Worm (Caenorhabditis elegans): ENCODE data around the gene T07D4.5.

ce11 chrII:8878528-8878927 is 5.6 kb downstream of the T07D4.5 start:
- TF ChIP-seq F23B12.7 (tag; optimal IDR thresholded peaks at IDR 0.05; ENCODE audit: insufficient read depth) (no peak), nfya-1 (tag; optimal IDR thresholded peaks at IDR 0.05; ENCODE audit: borderline replicate concordance, insufficient read depth) (no peak), ztf-26 (tag; optimal IDR thresholded peaks at IDR 0.05) (no peak), ama-1 (optimal IDR thresholded peaks at IDR 0.05) (no peak), ama-1 (GFP tag; optimal IDR thresholded peaks at IDR 0.05) (no peak), egl-44 (GFP tag; IDR thresholded peaks at IDR 0.05) (no peak), ekl-4 (GFP tag; IDR thresholded peaks at IDR 0.05) (no peak), F22D6.2 (tag; optimal IDR thresholded peaks at IDR 0.05) (no peak)

Data from whole organism, young adult.